Worm (Caenorhabditis elegans) whole organism, L4 larva: ENCODE data around the gene spdl-1.

Experiments used
- F10B5.3 ChIP-seq: sonication (generic microtip); optimal IDR thresholded peaks from 2 replicates; lab custom pipeline; 2016; ENCODE audit warnings: mild to moderate bottlenecking, missing genetic modification characterization, missing compliant biosample characterization
- T26A8.4 ChIP-seq: fragments of 200-800 bp; sonication (Bioruptor generic); IDR thresholded peaks from 2 replicates; pipeline ENCODE4 v1.3.6; 2022; ENCODE audit warnings: missing genetic modification characterization, missing compliant biosample characterization
- Y105C5A.15 ChIP-seq: fragments of 200-800 bp; sonication (Bioruptor generic); IDR thresholded peaks from 2 replicates; pipeline ENCODE4 v1.3.6; 2022; ENCODE audit warnings: missing genetic modification characterization, missing compliant biosample characterization
- Y75B8A.6 ChIP-seq: fragments of 200-800 bp; sonication (Bioruptor generic); IDR thresholded peaks from 2 replicates; pipeline ENCODE4 v1.3.6; 2022; ENCODE audit warnings: missing genetic modification reagents, missing genetic modification characterization, missing compliant biosample characterization
- arid-1 ChIP-seq: fragments of 200-800 bp; sonication (Bioruptor generic); conservative IDR thresholded peaks from 2 replicates; pipeline ENCODE4 v1.3.6; 2022; ENCODE audit warnings: missing genetic modification reagents, missing genetic modification characterization, missing compliant biosample characterization
- ceh-20 ChIP-seq: fragments of 200-800 bp; sonication (Bioruptor generic); IDR thresholded peaks from 2 replicates; pipeline ENCODE4 v1.3.6; 2022; ENCODE audit warnings: missing genetic modification reagents, missing genetic modification characterization, missing compliant biosample characterization
- ceh-32 ChIP-seq: sonication (generic microtip); optimal IDR thresholded peaks from 2 replicates; lab custom pipeline; 2016; ENCODE audit warnings: mild to moderate bottlenecking, missing genetic modification characterization, missing compliant biosample characterization; ENCODE audit not compliant: poor library complexity
- ceh-44 ChIP-seq: fragments of 200-800 bp; sonication (Bioruptor generic); IDR thresholded peaks from 2 replicates; pipeline ENCODE4 v1.3.6; 2022; ENCODE audit warnings: missing genetic modification reagents, missing genetic modification characterization, missing compliant biosample characterization
- cey-2 ChIP-seq: sonication (generic microtip); optimal IDR thresholded peaks from 3 replicates; lab custom pipeline; 2017; ENCODE audit warnings: missing genetic modification characterization, mild to moderate bottlenecking, missing compliant biosample characterization, antibody characterized with exemption, borderline replicate concordance; ENCODE audit not compliant: insufficient read depth
- daf-16 ChIP-seq, 3 experiments: sonication (generic microtip); optimal IDR thresholded peaks; 2 replicates each; lab custom pipeline; 2016 to 2017; ENCODE audit warnings: missing genetic modification characterization in 3 of 3, missing genetic modification reagents in 3 of 3, mild to moderate bottlenecking in 2 of 3, missing compliant biosample characterization in 2 of 3, missing biosample characterization in 1 of 3, moderate library complexity in 1 of 3
- daf-19 ChIP-seq: fragments of 200-800 bp; sonication (Bioruptor generic); conservative IDR thresholded peaks from 2 replicates; pipeline ENCODE4 v1.3.6; 2022; ENCODE audit warnings: missing genetic modification characterization, missing compliant biosample characterization
- dmd-8 ChIP-seq: fragments of 200-800 bp; sonication (Bioruptor generic); IDR thresholded peaks from 2 replicates; pipeline ENCODE4 v1.3.6; 2022; ENCODE audit warnings: missing genetic modification characterization, missing compliant biosample characterization
- dpl-1 ChIP-seq: fragments of 150-350 bp; optimal IDR thresholded peaks from 2 replicates; lab custom pipeline; 2014; ENCODE audit warnings: missing biosample characterization, missing genetic modification reagents, missing genetic modification characterization
- duxl-1 ChIP-seq: sonication (generic microtip); optimal IDR thresholded peaks from 2 replicates; lab custom pipeline; 2016; ENCODE audit warnings: mild to moderate bottlenecking, missing genetic modification characterization, moderate library complexity, missing compliant biosample characterization; ENCODE audit not compliant: poor library complexity
- egl-27 ChIP-seq: sonication (generic microtip); optimal IDR thresholded peaks from 3 replicates; lab custom pipeline; 2017; ENCODE audit warnings: missing biosample characterization, missing genetic modification reagents, missing genetic modification characterization
- fos-1 ChIP-seq: fragments of 150-350 bp; optimal IDR thresholded peaks from 2 replicates; lab custom pipeline; 2014; ENCODE audit warnings: missing biosample characterization, missing genetic modification characterization
- hlh-30 ChIP-seq: sonication (generic microtip); optimal IDR thresholded peaks from 2 replicates; lab custom pipeline; 2017; ENCODE audit warnings: antibody characterized with exemption, mild to moderate bottlenecking, missing genetic modification characterization, missing compliant biosample characterization; ENCODE audit not compliant: insufficient read depth
- lim-7 ChIP-seq: fragments of 200-800 bp; sonication (Bioruptor generic); IDR thresholded peaks from 2 replicates; pipeline ENCODE4 v1.3.6; 2022; ENCODE audit warnings: missing genetic modification characterization, missing compliant biosample characterization
- lsy-2 ChIP-seq, 2 experiments: fragments of 150-350 bp in 1 of 2; sonication (generic microtip) in 1 of 2; optimal IDR thresholded peaks; 2 replicates each; lab custom pipeline; 2014 to 2017; ENCODE audit warnings: missing biosample characterization in 2 of 2, missing genetic modification characterization in 2 of 2
- madf-9 ChIP-seq: fragments of 200-800 bp; sonication (Bioruptor generic); conservative IDR thresholded peaks from 2 replicates; pipeline ENCODE4 v1.3.6; 2022; ENCODE audit warnings: missing genetic modification reagents, missing genetic modification characterization, missing compliant biosample characterization
- mdl-1 ChIP-seq, 2 experiments: fragments of 150-350 bp in 1 of 2; sonication (generic microtip) in 1 of 2; optimal IDR thresholded peaks; 2 replicates each; lab custom pipeline; 2014 to 2017; ENCODE audit warnings: missing biosample characterization in 2 of 2, missing genetic modification characterization in 2 of 2
- mdt-29 ChIP-seq: fragments of 200-800 bp; sonication (Bioruptor generic); IDR thresholded peaks from 2 replicates; pipeline ENCODE4 v1.3.6; 2022; ENCODE audit warnings: missing genetic modification reagents, missing genetic modification characterization, missing compliant biosample characterization
- mxl-3 ChIP-seq: fragments of 200-800 bp; sonication (Bioruptor generic); optimal IDR thresholded peaks from 2 replicates; lab custom pipeline; 2018; ENCODE audit warnings: mild to moderate bottlenecking, missing genetic modification characterization, missing compliant biosample characterization
- nhr-11 ChIP-seq: fragments of 150-350 bp; optimal IDR thresholded peaks from 2 replicates; lab custom pipeline; 2014; ENCODE audit warnings: missing biosample characterization, missing genetic modification characterization
- nhr-25 ChIP-seq: sonication (generic microtip); optimal IDR thresholded peaks from 2 replicates; lab custom pipeline; 2017; ENCODE audit warnings: missing genetic modification characterization, mild to moderate bottlenecking, missing compliant biosample characterization, antibody characterized with exemption, moderate library complexity, borderline replicate concordance; ENCODE audit not compliant: insufficient read depth
- nhr-28 ChIP-seq: fragments of 150-350 bp; optimal IDR thresholded peaks from 2 replicates; lab custom pipeline; 2014; ENCODE audit warnings: missing biosample characterization, missing genetic modification characterization
- nhr-48 ChIP-seq: sonication (generic microtip); optimal IDR thresholded peaks from 2 replicates; lab custom pipeline; 2016; ENCODE audit warnings: mild to moderate bottlenecking, missing genetic modification characterization, missing compliant biosample characterization
- nhr-76 ChIP-seq: fragments of 150-350 bp; optimal IDR thresholded peaks from 2 replicates; lab custom pipeline; 2014; ENCODE audit warnings: missing biosample characterization, missing genetic modification characterization
- nhr-77 ChIP-seq: fragments of 150-350 bp; optimal IDR thresholded peaks from 2 replicates; lab custom pipeline; 2014; ENCODE audit warnings: missing biosample characterization, missing genetic modification characterization
- pha-4 ChIP-seq, 2 experiments: fragments of 150-350 bp in 1 of 2; fragments of 200-800 bp in 1 of 2; sonication (Bioruptor generic) in 1 of 2; IDR thresholded peaks in 1 of 2; optimal IDR thresholded peaks in 1 of 2; 2 replicates each; pipeline versions ENCODE4 v1.3.6 to Lab custom; 2014 to 2022; ENCODE audit warnings: missing genetic modification characterization in 2 of 2, missing genetic modification reagents in 2 of 2, missing biosample characterization in 1 of 2, missing compliant biosample characterization in 1 of 2
- pqm-1 ChIP-seq: sonication (generic microtip); optimal IDR thresholded peaks from 2 replicates; lab custom pipeline; 2017; ENCODE audit warnings: missing biosample characterization, missing genetic modification characterization
- set-16 ChIP-seq: fragments of 200-800 bp; sonication (Bioruptor generic); IDR thresholded peaks from 2 replicates; pipeline ENCODE4 v1.3.6; 2022; ENCODE audit warnings: missing genetic modification reagents, missing genetic modification characterization, missing compliant biosample characterization
- unc-39 ChIP-seq: sonication (generic microtip); optimal IDR thresholded peaks from 2 replicates; lab custom pipeline; 2017; ENCODE audit warnings: missing biosample characterization, missing genetic modification characterization
- zag-1 ChIP-seq: fragments of 150-350 bp; optimal IDR thresholded peaks from 2 replicates; lab custom pipeline; 2014; ENCODE audit warnings: missing biosample characterization, missing genetic modification characterization
- zfp-3 ChIP-seq: fragments of 200-800 bp; sonication (Bioruptor generic); conservative IDR thresholded peaks from 2 replicates; pipeline ENCODE4 v1.3.6; 2022; ENCODE audit warnings: missing genetic modification reagents, missing genetic modification characterization, missing compliant biosample characterization

Gene spdl-1

ce11 chrII:7761440-7761839 is 19.9 kb upstream of the spdl-1 start, which contains the start of gene B0228.8:
Gene B0228.8, minus strand, starts transcription at chrII:7761540.
- TF ChIP-seq unc-39 (no peak), set-16 (no peak), mdl-1 (tag; optimal IDR thresholded peaks at IDR 0.05; lab: Kevin White, UChicago) (no peak), nhr-11 (tag; lab: Kevin White, UChicago) (no peak), madf-9 (GFP tag; lab: Robert Waterston, UW) (no peak), nhr-48 (tag; lab: Kevin White, UChicago) (no peak), pha-4 (GFP tag; IDR thresholded peaks at IDR 0.05; lab: Robert Waterston, UW) (no peak), pha-4 (tag; optimal IDR thresholded peaks at IDR 0.05; lab: Kevin White, UChicago) (no peak), T26A8.4 (no peak), fos-1 (tag; lab: Kevin White, UChicago) (no peak), lim-7 (GFP tag; lab: Robert Waterston, UW) (no peak), nhr-28 (tag; lab: Kevin White, UChicago) (no peak), nhr-76 (tag; lab: Kevin White, UChicago) (no peak), mdt-29 (GFP tag; lab: Robert Waterston, UW) (no peak), ceh-20 (GFP tag; lab: Robert Waterston, UW) (no peak), mxl-3 (GFP tag; lab: Kevin White, UChicago) (no peak)

- no peak for TF ChIP-seq egl-27 (tag; lab: Kevin White, UChicago)
- TF ChIP-seq ceh-32 (tag; lab: Kevin White, UChicago): no peak
- TF ChIP-seq mdt-29 (GFP tag; lab: Robert Waterston, UW): no peak
- TF ChIP-seq nhr-77 (tag; lab: Kevin White, UChicago): no peak
- TF ChIP-seq mxl-3 (GFP tag; lab: Kevin White, UChicago): no peak
- TF ChIP-seq daf-16 (GFP tag; optimal IDR thresholded peaks at IDR 0.05; lab: Kevin White, UChicago): no peak
- no peak for TF ChIP-seq daf-16 (tag; optimal IDR thresholded peaks at IDR 0.05; lab: Kevin White, UChicago)
- TF ChIP-seq Y75B8A.6: no peak
- TF ChIP-seq dpl-1: no peak
- no peak for TF ChIP-seq daf-19
- no peak for TF ChIP-seq nhr-11 (tag; lab: Kevin White, UChicago)
Observed at ce11 chrII:7763569-7763968, 17.8 kb upstream of the spdl-1 start, which contains the start of gene B0228.9. Gene B0228.9, minus strand, starts transcription at chrII:7763669.

- TF ChIP-seq cey-2 (tag; lab: Kevin White, UChicago): no peak
- no peak for TF ChIP-seq nhr-25 (tag; lab: Kevin White, UChicago)
- TF ChIP-seq zfp-3 (GFP tag; lab: Robert Waterston, UW): no peak
- no peak for TF ChIP-seq lsy-2 (tag; optimal IDR thresholded peaks at IDR 0.05; lab: Kevin White, UChicago)
- no peak for TF ChIP-seq arid-1 (GFP tag; lab: Robert Waterston, UW)
- no peak for TF ChIP-seq hlh-30 (tag; lab: Kevin White, UChicago)
- TF ChIP-seq F10B5.3 (tag; lab: Kevin White, UChicago): no peak
- TF ChIP-seq pqm-1 (tag; lab: Kevin White, UChicago): no peak
- TF ChIP-seq zag-1 (tag; lab: Kevin White, UChicago): no peak
- TF ChIP-seq dmd-8 (GFP tag; lab: Robert Waterston, UW): no peak
- TF ChIP-seq ceh-44 (GFP tag; lab: Robert Waterston, UW): no peak
- no peak for TF ChIP-seq Y105C5A.15 (GFP tag; lab: Robert Waterston, UW)
- no peak for TF ChIP-seq duxl-1 (tag; lab: Kevin White, UChicago)
Observed at ce11 chrII:7765456-7765855, 15.9 kb upstream of the spdl-1 start, which contains the start of gene srh-39. Gene srh-39, minus strand, starts transcription at chrII:7765556.
